Fruit fly (Drosophila melanogaster): ENCODE data around the gene Nf-YC.

- no peak for TF ChIP-seq CG7101 (tag; optimal IDR thresholded peaks at IDR 0.05)
- no peak for TF ChIP-seq Mnt (GFP tag; optimal IDR thresholded peaks at IDR 0.05)
- TF ChIP-seq kay (GFP tag; ENCODE audit: borderline replicate concordance) = no peak
- no peak for TF ChIP-seq CG11617 (GFP tag; optimal IDR thresholded peaks at IDR 0.05)
- peak; percentile 52 for TF ChIP-seq CG12768 (GFP tag; optimal IDR thresholded peaks at IDR 0.05)
- TF ChIP-seq CG7045 (GFP tag; optimal IDR thresholded peaks at IDR 0.05) = no peak
- TF ChIP-seq CG5204 (GFP tag; optimal IDR thresholded peaks at IDR 0.05) = no peak
- peak; percentile 72 for TF ChIP-seq pad (GFP tag; optimal IDR thresholded peaks at IDR 0.05)
- peak; percentile 69 for TF ChIP-seq tj (GFP tag; optimal IDR thresholded peaks at IDR 0.05)
Observed at dm6 chrX:6853384-6853783, 32.7 kb upstream of the Nf-YC start.

Measured in whole organism, adult.